Fruit fly (Drosophila melanogaster) whole organism, pupa: ENCODE results near the gene CG9270.

Experiments
- CG10348 ChIP-seq: fragments of 200-800 bp; sonication (Bioruptor generic); IDR thresholded peaks from 2 replicates; pipeline ENCODE4 v1.3.6; 2022; ENCODE audit warnings: missing biosample characterization, missing genetic modification characterization
- CG12605 ChIP-seq: fragments of 200-800 bp; sonication (Bioruptor generic); IDR thresholded peaks from 2 replicates; pipeline ENCODE4 v1.3.6; 2022; ENCODE audit warnings: missing biosample characterization, missing genetic modification characterization
- CG13204 ChIP-seq: fragments of 200-800 bp; sonication (Bioruptor generic); optimal IDR thresholded peaks from 2 replicates; lab custom pipeline; 2018; ENCODE audit warnings: missing biosample characterization, mild to moderate bottlenecking, missing genetic modification characterization, moderate library complexity
- CG14655 ChIP-seq: fragments of 200-800 bp; sonication (Bioruptor generic); optimal IDR thresholded peaks from 3 replicates; lab custom pipeline; 2017; ENCODE audit warnings: mild to moderate bottlenecking, missing biosample characterization, missing genetic modification reagents, missing genetic modification characterization
- CG15710 ChIP-seq: fragments of 200-800 bp; sonication (Bioruptor generic); optimal IDR thresholded peaks from 2 replicates; lab custom pipeline; 2018; ENCODE audit warnings: missing biosample characterization, mild to moderate bottlenecking, missing genetic modification characterization, moderate library complexity
- CG17806 ChIP-seq: fragments of 200-800 bp; sonication (Bioruptor generic); optimal IDR thresholded peaks from 2 replicates; lab custom pipeline; 2018; ENCODE audit warnings: missing biosample characterization, mild to moderate bottlenecking, missing genetic modification characterization, moderate library complexity
- CG32121 ChIP-seq: fragments of 200-800 bp; sonication (Bioruptor generic); IDR thresholded peaks from 2 replicates; pipeline ENCODE4 v1.3.6; 2022; ENCODE audit warnings: missing biosample characterization, missing genetic modification characterization
- CG34367 ChIP-seq: fragments of 200-800 bp; sonication (Bioruptor generic); optimal IDR thresholded peaks from 2 replicates; lab custom pipeline; 2018; ENCODE audit warnings: missing biosample characterization, mild to moderate bottlenecking, missing genetic modification characterization
- CG4496 ChIP-seq: fragments of 200-800 bp; sonication (Bioruptor generic); IDR thresholded peaks from 3 replicates; pipeline ENCODE4 v1.3.6; 2022; ENCODE audit warnings: missing biosample characterization, missing genetic modification characterization
- CG8159 ChIP-seq: fragments of 200-800 bp; sonication (Bioruptor generic); optimal IDR thresholded peaks from 3 replicates; lab custom pipeline; 2018; ENCODE audit warnings: missing biosample characterization, mild to moderate bottlenecking, missing genetic modification characterization, moderate library complexity
- CG8301 ChIP-seq: fragments of 200-800 bp; sonication (Bioruptor generic); optimal IDR thresholded peaks from 2 replicates; lab custom pipeline; 2018; ENCODE audit warnings: missing biosample characterization, mild to moderate bottlenecking, missing genetic modification characterization
- CG9948 ChIP-seq: fragments of 200-800 bp; sonication (Bioruptor generic); optimal IDR thresholded peaks from 2 replicates; lab custom pipeline; 2018; ENCODE audit warnings: missing biosample characterization, mild to moderate bottlenecking, missing genetic modification characterization, moderate library complexity
- D1 ChIP-seq: fragments of 200-800 bp; sonication (Bioruptor generic); optimal IDR thresholded peaks from 2 replicates; lab custom pipeline; 2018; ENCODE audit warnings: missing biosample characterization, mild to moderate bottlenecking, missing genetic modification characterization, moderate library complexity
- EcR ChIP-seq: fragments of 200-800 bp; sonication (Bioruptor generic); optimal IDR thresholded peaks from 3 replicates; lab custom pipeline; 2019; ENCODE audit warnings: missing biosample characterization, missing genetic modification characterization, mild to moderate bottlenecking, moderate library complexity, missing genetic modification reagents
- Ets98B ChIP-seq: fragments of 200-800 bp; sonication (Bioruptor generic); IDR thresholded peaks from 2 replicates; pipeline ENCODE4 v1.3.6; 2022; ENCODE audit warnings: missing biosample characterization, missing genetic modification characterization
- Pif1A ChIP-seq: fragments of 200-800 bp; sonication (Bioruptor generic); optimal IDR thresholded peaks from 3 replicates; lab custom pipeline; 2016; ENCODE audit warnings: missing biosample characterization, missing genetic modification characterization
- Pif1B ChIP-seq: fragments of 200-800 bp; sonication (Bioruptor generic); optimal IDR thresholded peaks from 3 replicates; lab custom pipeline; 2016; ENCODE audit warnings: missing biosample characterization, missing genetic modification characterization
- Snoo ChIP-seq: fragments of 200-800 bp; sonication (Bioruptor generic); optimal IDR thresholded peaks from 3 replicates; lab custom pipeline; 2017; ENCODE audit warnings: missing biosample characterization, mild to moderate bottlenecking, missing genetic modification characterization, inconsistent platforms
- fd96Ca ChIP-seq: fragments of 200-800 bp; sonication (Bioruptor generic); IDR thresholded peaks from 3 replicates; pipeline ENCODE4 v1.3.6; 2022; ENCODE audit warnings: missing biosample characterization, missing genetic modification characterization
- gl ChIP-seq: fragments of 200-800 bp; sonication (Bioruptor generic); optimal IDR thresholded peaks from 2 replicates; lab custom pipeline; 2018; ENCODE audit warnings: missing biosample characterization, mild to moderate bottlenecking, missing genetic modification characterization
- rn ChIP-seq: fragments of 200-800 bp; sonication (Bioruptor generic); IDR thresholded peaks from 2 replicates; pipeline ENCODE4 v1.3.6; 2022; ENCODE audit warnings: missing biosample characterization, missing genetic modification characterization

CG9270 gene

dm6 chr2L:20917235-20918055 is 16.5 kb downstream of the CG9270 start:
- TF ChIP-seq CG9948 (peak; percentile 87), CG8159 (tag; lab: Kevin White, UChicago) (peak; percentile 88), CG10348 (no peak), CG12605 (0 out of 2 replicates have a peak, but pooled peaks have one; percentile 10), CG8301 (tag; lab: Kevin White, UChicago) (peak; percentile 88), D1 (peak; percentile 80), CG4496 (GFP tag; lab: Robert Waterston, UW) (peak; percentile 28; the same call in 2 of the 3 replicates), CG14655 (peak; percentile 88), fd96Ca (peak; percentile 13; the same call in 2 of the 3 replicates), Pif1B (peak; percentile 52), CG15710 (tag; lab: Kevin White, UChicago) (peak; percentile 51), CG17806 (tag; lab: Kevin White, UChicago) (peak; percentile 87), EcR (GFP tag; lab: Kevin White, UChicago) (no peak), Snoo (tag; lab: Kevin White, UChicago) (peak; percentile 40), CG34367 (tag; lab: Kevin White, UChicago) (peak; percentile 54), Pif1A (GFP tag; lab: Kevin White, UChicago) (peak; percentile 84), gl (tag; lab: Kevin White, UChicago) (peak; percentile 55), Ets98B (GFP tag; lab: Robert Waterston, UW) (no peak; the same call in 1 of the 2 replicates), rn (no peak; the same call in 1 of the 2 replicates), CG13204 (GFP tag; lab: Kevin White, UChicago) (no peak), CG32121 (GFP tag; lab: Robert Waterston, UW) (peak; percentile 65; the same call in 1 of the 2 replicates)

dm6 chr2L:20916672-20917209 is 17.2 kb downstream of the CG9270 start:
- TF ChIP-seq CG15710 (tag; lab: Kevin White, UChicago) = peak; percentile 60
- TF ChIP-seq CG9948 = peak; percentile 44
- TF ChIP-seq Snoo (tag; lab: Kevin White, UChicago) = no peak
- no peak for TF ChIP-seq Ets98B (GFP tag; lab: Robert Waterston, UW)
- TF ChIP-seq EcR (GFP tag; lab: Kevin White, UChicago) = peak; percentile 33
- no peak for TF ChIP-seq CG4496 (GFP tag; lab: Robert Waterston, UW)
- peak; percentile 16 for TF ChIP-seq Pif1A (GFP tag; lab: Kevin White, UChicago)
- TF ChIP-seq CG8301 (tag; lab: Kevin White, UChicago) = no peak
- peak; percentile 70 for TF ChIP-seq CG13204 (GFP tag; lab: Kevin White, UChicago)
- TF ChIP-seq D1 = peak; percentile 47
- no peak for TF ChIP-seq Pif1B
- TF ChIP-seq CG17806 (tag; lab: Kevin White, UChicago) = peak; percentile 36
- no peak for TF ChIP-seq rn
- no peak for TF ChIP-seq CG14655
- peak; percentile 90 for TF ChIP-seq gl (tag; lab: Kevin White, UChicago)
- TF ChIP-seq CG12605 = no peak; the same call in 1 of the 2 replicates
- TF ChIP-seq CG10348 = no peak
- peak; percentile 71 for TF ChIP-seq CG34367 (tag; lab: Kevin White, UChicago)
- TF ChIP-seq CG8159 (tag; lab: Kevin White, UChicago) = peak; percentile 73
- no peak for TF ChIP-seq CG32121 (GFP tag; lab: Robert Waterston, UW)
- TF ChIP-seq fd96Ca = no peak

- peak; percentile 72 for TF ChIP-seq CG8301 (tag; lab: Kevin White, UChicago)
- TF ChIP-seq CG13204 (GFP tag; lab: Kevin White, UChicago) = no peak
- TF ChIP-seq Ets98B (GFP tag; lab: Robert Waterston, UW) = peak; percentile 85
- peak; percentile 66 for TF ChIP-seq CG15710 (tag; lab: Kevin White, UChicago)
- peak; percentile 58 for TF ChIP-seq CG12605
- peak; percentile 62; the same call in 1 of the 3 replicates for TF ChIP-seq fd96Ca
- TF ChIP-seq Pif1B = peak; percentile 58
- peak; percentile 70 for TF ChIP-seq CG14655
- peak; percentile 63 for TF ChIP-seq CG9948
- TF ChIP-seq CG34367 (tag; lab: Kevin White, UChicago) = peak; percentile 39
- peak; percentile 21 for TF ChIP-seq gl (tag; lab: Kevin White, UChicago)
- TF ChIP-seq CG32121 (GFP tag; lab: Robert Waterston, UW) = peak; percentile 89
- peak; percentile 74 for TF ChIP-seq EcR (GFP tag; lab: Kevin White, UChicago)
- peak; percentile 74 for TF ChIP-seq CG8159 (tag; lab: Kevin White, UChicago)
- peak; percentile 85 for TF ChIP-seq CG4496 (GFP tag; lab: Robert Waterston, UW)
- peak; percentile 79 for TF ChIP-seq CG17806 (tag; lab: Kevin White, UChicago)
- TF ChIP-seq rn = peak; percentile 71; the same call in 1 of the 2 replicates
- peak; percentile 20 for TF ChIP-seq D1
- TF ChIP-seq CG10348 = no peak
- TF ChIP-seq Pif1A (GFP tag; lab: Kevin White, UChicago) = peak; percentile 72
- TF ChIP-seq Snoo (tag; lab: Kevin White, UChicago) = no peak
- TF ChIP-seq, all 21 proteins: peak for 18
Observed at dm6 chr2L:20915224-20915623, 18.7 kb downstream of the CG9270 start.

dm6 chr2L:20913528-20913927 is 20.4 kb downstream of the CG9270 start:
- peak; percentile 10 for TF ChIP-seq CG8159 (tag; lab: Kevin White, UChicago)
- TF ChIP-seq CG12605 = no peak
- TF ChIP-seq CG10348 = no peak
- no peak for TF ChIP-seq CG13204 (GFP tag; lab: Kevin White, UChicago)
- no peak for TF ChIP-seq D1
- no peak for TF ChIP-seq fd96Ca
- no peak for TF ChIP-seq CG15710 (tag; lab: Kevin White, UChicago)

- TF ChIP-seq CG12605 (no peak), CG34367 (tag; lab: Kevin White, UChicago) (peak; percentile 37), rn (no peak), Pif1A (GFP tag; lab: Kevin White, UChicago) (peak; percentile 77), CG8159 (tag; lab: Kevin White, UChicago) (peak; percentile 80), CG8301 (tag; lab: Kevin White, UChicago) (peak; percentile 25), CG13204 (GFP tag; lab: Kevin White, UChicago) (peak; percentile 72), fd96Ca (no peak), gl (tag; lab: Kevin White, UChicago) (peak; percentile 74), CG32121 (GFP tag; lab: Robert Waterston, UW) (peak; percentile 24; the same call in 1 of the 2 replicates), CG14655 (peak; percentile 51), Snoo (tag; lab: Kevin White, UChicago) (peak; percentile 72), EcR (GFP tag; lab: Kevin White, UChicago) (peak; percentile 73), Pif1B (peak; percentile 68), Ets98B (GFP tag; lab: Robert Waterston, UW) (no peak; the same call in 1 of the 2 replicates), CG10348 (no peak), CG17806 (tag; lab: Kevin White, UChicago) (peak; percentile 65), CG15710 (tag; lab: Kevin White, UChicago) (peak; percentile 63), CG4496 (GFP tag; lab: Robert Waterston, UW) (peak; percentile 37; the same call in 1 of the 3 replicates), CG9948 (peak; percentile 64)
Observed at dm6 chr2L:20912789-20913300, 21.1 kb downstream of the CG9270 start.
